Worm (Caenorhabditis elegans) whole organism, late embryonic: Measurements from ENCODE around the gene smex-2.

Experiments used
- Y22D7AL.16 ChIP-seq: sonication (generic microtip); optimal IDR thresholded peaks from 2 replicates; lab custom pipeline; 2016; ENCODE audit warnings: missing genetic modification characterization, missing compliant biosample characterization
- ahr-1 ChIP-seq: sonication (generic microtip); optimal IDR thresholded peaks from 2 replicates; lab custom pipeline; 2016; ENCODE audit warnings: missing genetic modification characterization, missing compliant biosample characterization
- ceh-31 ChIP-seq: sonication (generic microtip); optimal IDR thresholded peaks from 2 replicates; lab custom pipeline; 2016; ENCODE audit warnings: missing genetic modification characterization, missing compliant biosample characterization
- ceh-6 ChIP-seq: fragments of 200-800 bp; sonication (Bioruptor generic); optimal IDR thresholded peaks from 2 replicates; lab custom pipeline; 2018; ENCODE audit warnings: mild to moderate bottlenecking, missing genetic modification characterization, missing compliant biosample characterization
- elt-4 ChIP-seq: sonication (generic microtip); optimal IDR thresholded peaks from 2 replicates; lab custom pipeline; 2016; ENCODE audit warnings: missing genetic modification characterization, missing compliant biosample characterization
- hlh-30 ChIP-seq: sonication (generic microtip); optimal IDR thresholded peaks from 2 replicates; lab custom pipeline; 2017; ENCODE audit warnings: antibody characterized with exemption, missing genetic modification characterization, missing compliant biosample characterization; ENCODE audit not compliant: insufficient read depth
- hlh-6 ChIP-seq: sonication (generic microtip); optimal IDR thresholded peaks from 2 replicates; lab custom pipeline; 2016; ENCODE audit warnings: missing genotype, missing genetic modification characterization, missing compliant biosample characterization
- hlh-8 ChIP-seq: sonication (generic microtip); optimal IDR thresholded peaks from 2 replicates; lab custom pipeline; 2016; ENCODE audit warnings: missing genotype, missing genetic modification characterization, missing compliant biosample characterization
- madf-2 ChIP-seq: sonication (generic microtip); optimal IDR thresholded peaks from 2 replicates; lab custom pipeline; 2017; ENCODE audit warnings: missing genetic modification characterization, missing compliant biosample characterization
- mec-3 ChIP-seq: sonication (generic microtip); optimal IDR thresholded peaks from 2 replicates; lab custom pipeline; 2016; ENCODE audit warnings: borderline replicate concordance, missing genetic modification characterization, missing compliant biosample characterization
- nfya-1 ChIP-seq: sonication (generic microtip); optimal IDR thresholded peaks from 2 replicates; lab custom pipeline; 2017; ENCODE audit warnings: missing genetic modification characterization, mild to moderate bottlenecking, missing compliant biosample characterization, antibody characterized with exemption, moderate library complexity
- nhr-11 ChIP-seq: fragments of 150-350 bp; optimal IDR thresholded peaks from 2 replicates; lab custom pipeline; 2014; ENCODE audit warnings: missing biosample characterization, missing genetic modification characterization
- pax-1 ChIP-seq: fragments of 150-350 bp; optimal IDR thresholded peaks from 2 replicates; lab custom pipeline; 2014; ENCODE audit warnings: missing biosample characterization, missing genetic modification characterization
- pha-2 ChIP-seq: sonication (generic microtip); optimal IDR thresholded peaks from 2 replicates; lab custom pipeline; 2017; ENCODE audit warnings: mild to moderate bottlenecking, missing genetic modification characterization, missing compliant biosample characterization
- pha-4 ChIP-seq: fragments of 150-350 bp; optimal IDR thresholded peaks from 2 replicates; lab custom pipeline; 2018; ENCODE audit warnings: missing biosample characterization, missing genetic modification reagents, missing genetic modification characterization
- pqm-1 ChIP-seq: sonication (generic microtip); optimal IDR thresholded peaks from 2 replicates; lab custom pipeline; 2016; ENCODE audit warnings: missing genetic modification characterization, missing compliant biosample characterization
- rnt-1 ChIP-seq: sonication (generic microtip); optimal IDR thresholded peaks from 2 replicates; lab custom pipeline; 2016; ENCODE audit warnings: missing genetic modification characterization, missing compliant biosample characterization
- sdc-2 ChIP-seq: sonication (generic microtip); optimal IDR thresholded peaks from 2 replicates; lab custom pipeline; 2016; ENCODE audit warnings: missing genotype, missing genetic modification characterization, missing compliant biosample characterization
- sox-2 ChIP-seq: fragments of 200-800 bp; sonication (Bioruptor generic); IDR thresholded peaks from 2 replicates; pipeline ENCODE4 v1.3.6; 2022; ENCODE audit warnings: missing genetic modification reagents, missing genetic modification characterization, missing compliant biosample characterization
- ttx-3 ChIP-seq: sonication (generic microtip); optimal IDR thresholded peaks from 2 replicates; lab custom pipeline; 2016; ENCODE audit warnings: missing genetic modification reagents, missing genetic modification characterization, missing compliant biosample characterization
- unc-3 ChIP-seq, 2 experiments: fragments of 200-800 bp in 1 of 2; sonication (Bioruptor generic) in 1 of 2; sonication (generic microtip) in 1 of 2; conservative IDR thresholded peaks in 1 of 2; optimal IDR thresholded peaks in 1 of 2; 2 replicates each; pipeline versions ENCODE4 v1.3.6 to Lab custom; 2016 to 2022; ENCODE audit warnings: missing compliant biosample characterization in 2 of 2, missing genetic modification characterization in 2 of 2, missing genetic modification reagents in 1 of 2
- unc-42 ChIP-seq: sonication (generic microtip); optimal IDR thresholded peaks from 2 replicates; lab custom pipeline; 2016; ENCODE audit warnings: missing genotype, missing genetic modification characterization, missing compliant biosample characterization

The smex-2 gene

ce11 chrX:1996014-1996413 lies 43.2 kb downstream of the smex-2 start:
- peak; percentile 90 for TF ChIP-seq sox-2 (GFP tag; lab: Robert Waterston, UW)
- TF ChIP-seq unc-42 (tag; lab: Kevin White, UChicago) = peak; percentile 14
- TF ChIP-seq ceh-31 = peak; percentile 1
- peak; percentile 27 for TF ChIP-seq hlh-8 (tag; lab: Kevin White, UChicago)

- TF ChIP-seq ceh-31 (no peak), pax-1 (tag; lab: Kevin White, UChicago) (no peak), Y22D7AL.16 (tag; lab: Kevin White, UChicago) (no peak), pha-4 (tag; lab: Kevin White, UChicago) (no peak), rnt-1 (tag; lab: Kevin White, UChicago) (no peak), madf-2 (tag; lab: Kevin White, UChicago) (no peak), nhr-11 (tag; lab: Kevin White, UChicago) (no peak), pqm-1 (tag; lab: Kevin White, UChicago) (no peak), hlh-30 (tag; lab: Kevin White, UChicago) (no peak), unc-3 (GFP tag; conservative IDR thresholded peaks at IDR 0.05; lab: Robert Waterston, UW) (no peak), unc-3 (tag; optimal IDR thresholded peaks at IDR 0.05; lab: Kevin White, UChicago) (no peak), elt-4 (no peak), ttx-3 (tag; lab: Kevin White, UChicago) (no peak), ahr-1 (no peak), nfya-1 (tag; lab: Kevin White, UChicago) (no peak), unc-42 (tag; lab: Kevin White, UChicago) (no peak), pha-2 (tag; lab: Kevin White, UChicago) (no peak), hlh-6 (tag; lab: Kevin White, UChicago) (no peak), ceh-6 (GFP tag; lab: Kevin White, UChicago) (no peak)
These were observed 48.8 kb downstream of the smex-2 start, which contains the start of gene Y40A1A.2 for ce11 chrX:1990434-1990833. Gene Y40A1A.2 (plus strand): TSS chrX:1990734.

ce11 chrX:1989576-1989975 lies 49.7 kb downstream of the smex-2 start, which contains the start of gene meg-3:
Gene meg-3 (minus strand): TSS chrX:1989607.
- TF ChIP-seq mec-3 (no peak), sdc-2 (tag; lab: Kevin White, UChicago) (peak; percentile 9)
